In the genomic region with DNA sequence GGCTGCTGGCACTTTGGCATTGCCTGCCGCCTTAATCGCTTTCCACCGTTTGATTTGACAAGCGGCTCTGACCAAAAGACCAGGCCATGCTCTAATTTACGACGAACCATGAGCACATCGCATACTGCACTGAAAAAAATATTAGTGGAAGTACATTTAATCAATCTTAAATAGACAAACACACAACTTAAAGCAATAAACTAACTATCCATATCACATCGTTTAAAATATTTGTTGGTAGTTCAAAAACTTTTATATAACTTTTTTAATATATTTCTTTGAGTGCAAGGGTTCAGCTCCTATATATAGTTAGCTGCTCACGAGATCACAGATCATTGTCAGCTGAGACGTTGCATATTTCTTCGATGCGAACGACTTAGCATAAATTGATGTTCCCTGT, we compare ENCODE assay signal across 2 fruit fly cellular contexts.
TF ChIP-seq lines count a peak whose summit lies in the region.

No protein-coding gene starts in this region.

TF ChIP-seq in whole organism, embryonic, 481 proteins besides CTCF, POLR2A, EP300 and RAD21 (continued from another document and continues in another):
- TF ChIP-seq C15 (GFP tag; IDR thresholded peaks at IDR 0.05; lab: Robert Waterston, UW), result no peak
- TF ChIP-seq ssp (GFP tag; IDR thresholded peaks at IDR 0.05; lab: Robert Waterston, UW), result peak; percentile 45
- peak; percentile 74 for TF ChIP-seq CG12391 (tag; optimal IDR thresholded peaks at IDR 0.05; lab: Kevin White, UChicago)
- TF ChIP-seq maf-S (GFP tag; optimal IDR thresholded peaks at IDR 0.05; lab: Kevin White, UChicago), result peak; percentile 2
- peak; percentile 63 for TF ChIP-seq Nf-YC (tag; optimal IDR thresholded peaks at IDR 0.05; lab: Kevin White, UChicago)
- TF ChIP-seq CG8089 (GFP tag; optimal IDR thresholded peaks at IDR 0.05; lab: Kevin White, UChicago), result no peak
- no peak for TF ChIP-seq CG11560 (tag; IDR thresholded peaks at IDR 0.05; lab: Robert Waterston, UW)
- TF ChIP-seq en (GFP tag; optimal IDR thresholded peaks at IDR 0.05; lab: Kevin White, UChicago), result no peak
- peak; percentile 27 to 48 for TF ChIP-seq Pdp1 (GFP tag; optimal IDR thresholded peaks at IDR 0.05; lab: Kevin White, UChicago)
- no peak for TF ChIP-seq knrl (GFP tag; IDR thresholded peaks at IDR 0.05; lab: Robert Waterston, UW; ENCODE audit: partially characterized antibody)
- TF ChIP-seq Taf1 (GFP tag; IDR thresholded peaks at IDR 0.05; lab: Robert Waterston, UW), result no peak
- TF ChIP-seq Doc3 (GFP tag; IDR thresholded peaks at IDR 0.05; lab: Robert Waterston, UW; ENCODE audit: partially characterized antibody), result no peak
- TF ChIP-seq CG15514 (GFP tag; optimal IDR thresholded peaks at IDR 0.05; lab: Kevin White, UChicago), result peak; percentile 20
- peak; percentile 7 for TF ChIP-seq pb (GFP tag; optimal IDR thresholded peaks at IDR 0.05; lab: Kevin White, UChicago)
- peak; percentile 75 for TF ChIP-seq PHDP (tag; optimal IDR thresholded peaks at IDR 0.05; lab: Kevin White, UChicago)
- peak; percentile 62 for TF ChIP-seq tgo (GFP tag; IDR thresholded peaks at IDR 0.05; lab: Robert Waterston, UW)
- TF ChIP-seq Eip74EF (GFP tag; optimal IDR thresholded peaks at IDR 0.05; lab: Kevin White, UChicago), result peak in 1 of 2 experiments; percentile 67
- peak; percentile 15 for TF ChIP-seq org-1 (GFP tag; optimal IDR thresholded peaks at IDR 0.05; lab: Kevin White, UChicago)
- no peak for TF ChIP-seq exex (tag; optimal IDR thresholded peaks at IDR 0.05; lab: Kevin White, UChicago)
- no peak for TF ChIP-seq CG7745 (tag; optimal IDR thresholded peaks at IDR 0.05; lab: Kevin White, UChicago)
- peak; percentile 35; the same call in 1 of the 2 replicates for TF ChIP-seq sob (GFP tag; IDR thresholded peaks at IDR 0.05; lab: Robert Waterston, UW)
- no peak for TF ChIP-seq toy (GFP tag; IDR thresholded peaks at IDR 0.05; lab: Robert Waterston, UW)
- TF ChIP-seq ATbp (GFP tag; optimal IDR thresholded peaks at IDR 0.05; lab: Kevin White, UChicago), result peak; percentile 61
- TF ChIP-seq odd (GFP tag; optimal IDR thresholded peaks at IDR 0.05; lab: Kevin White, UChicago), result peak; percentile 64
- TF ChIP-seq ttk (GFP tag; IDR thresholded peaks at IDR 0.05; lab: Robert Waterston, UW), result peak; percentile 69
- TF ChIP-seq yki (optimal IDR thresholded peaks at IDR 0.05; lab: Kevin White, UChicago), result no peak
- TF ChIP-seq ems (GFP tag; optimal IDR thresholded peaks at IDR 0.05; lab: Kevin White, UChicago), result peak; percentile 38
- TF ChIP-seq CG11398 (GFP tag; optimal IDR thresholded peaks at IDR 0.05; lab: Kevin White, UChicago), result no peak
- no peak for TF ChIP-seq CG9215 (GFP tag; IDR thresholded peaks at IDR 0.05; lab: Robert Waterston, UW)
- TF ChIP-seq Hr39 (optimal IDR thresholded peaks at IDR 0.05; lab: Kevin White, UChicago), result no peak
- TF ChIP-seq NC2β (GFP tag; optimal IDR thresholded peaks at IDR 0.05; lab: Kevin White, UChicago), result no peak
- peak; percentile 70 for TF ChIP-seq Oli (tag; optimal IDR thresholded peaks at IDR 0.05; lab: Kevin White, UChicago)
- TF ChIP-seq Dek (tag; optimal IDR thresholded peaks at IDR 0.05; lab: Kevin White, UChicago), result no peak
- TF ChIP-seq nmo (GFP tag; optimal IDR thresholded peaks at IDR 0.05; lab: Kevin White, UChicago), result peak; percentile 76
- no peak for TF ChIP-seq tna (GFP tag; IDR thresholded peaks at IDR 0.05; lab: Robert Waterston, UW; ENCODE audit: partially characterized antibody)
- peak; percentile 13 for TF ChIP-seq Mes4 (GFP tag; optimal IDR thresholded peaks at IDR 0.05; lab: Kevin White, UChicago)
- peak; percentile 54 for TF ChIP-seq NfI (GFP tag; optimal IDR thresholded peaks at IDR 0.05; lab: Kevin White, UChicago)
- peak; percentile 60 for TF ChIP-seq CG12071 (GFP tag; optimal IDR thresholded peaks at IDR 0.05; lab: Kevin White, UChicago)
- peak; percentile 50 for TF ChIP-seq CG12219 (GFP tag; optimal IDR thresholded peaks at IDR 0.05; lab: Kevin White, UChicago)
- no peak for TF ChIP-seq repo (GFP tag; optimal IDR thresholded peaks at IDR 0.05; lab: Kevin White, UChicago)
- TF ChIP-seq CG10959 (GFP tag; IDR thresholded peaks at IDR 0.05; lab: Robert Waterston, UW), result no peak
- peak; percentile 63 for TF ChIP-seq az2 (GFP tag; optimal IDR thresholded peaks at IDR 0.05; lab: Kevin White, UChicago)
- no peak for TF ChIP-seq peb (GFP tag; IDR thresholded peaks at IDR 0.05; lab: Robert Waterston, UW)
- no peak for TF ChIP-seq GATAe (GFP tag; conservative IDR thresholded peaks at IDR 0.05; lab: Robert Waterston, UW)
- TF ChIP-seq CG13775 (GFP tag; optimal IDR thresholded peaks at IDR 0.05; lab: Kevin White, UChicago), result peak; percentile 28
- no peak for TF ChIP-seq Doc2 (GFP tag; IDR thresholded peaks at IDR 0.05; lab: Robert Waterston, UW)
- TF ChIP-seq CG11696 (GFP tag; IDR thresholded peaks at IDR 0.05; lab: Robert Waterston, UW), result no peak
- no peak for TF ChIP-seq tll (GFP tag; optimal IDR thresholded peaks at IDR 0.05; lab: Kevin White, UChicago)
- TF ChIP-seq CG9797 (GFP tag; optimal IDR thresholded peaks at IDR 0.05; lab: Kevin White, UChicago), result no peak
- peak; percentile 70 for TF ChIP-seq CG17385 (GFP tag; optimal IDR thresholded peaks at IDR 0.05; lab: Kevin White, UChicago)
- peak; percentile 34 for TF ChIP-seq CG6854 (GFP tag; optimal IDR thresholded peaks at IDR 0.05; lab: Kevin White, UChicago)
- no peak for TF ChIP-seq CG31388 (GFP tag; optimal IDR thresholded peaks at IDR 0.05; lab: Kevin White, UChicago)
- no peak for TF ChIP-seq CG6683 (GFP tag; optimal IDR thresholded peaks at IDR 0.05; lab: Kevin White, UChicago)
- TF ChIP-seq CG10366 (GFP tag; IDR thresholded peaks at IDR 0.05; lab: Robert Waterston, UW), result peak; percentile 65
- no peak for TF ChIP-seq gfzf (GFP tag; optimal IDR thresholded peaks at IDR 0.05; lab: Kevin White, UChicago)
- TF ChIP-seq fu2 (GFP tag; optimal IDR thresholded peaks at IDR 0.05; lab: Kevin White, UChicago), result no peak
- TF ChIP-seq insv (GFP tag; optimal IDR thresholded peaks at IDR 0.05; lab: Kevin White, UChicago), result no peak
- peak; percentile 54 for TF ChIP-seq fd3F (GFP tag; optimal IDR thresholded peaks at IDR 0.05; lab: Kevin White, UChicago)
- TF ChIP-seq CG13287 (GFP tag; IDR thresholded peaks at IDR 0.05; lab: Robert Waterston, UW; ENCODE audit: partially characterized antibody), result no peak
- peak; percentile 6 for TF ChIP-seq HmgZ (tag; optimal IDR thresholded peaks at IDR 0.05; lab: Kevin White, UChicago)
- TF ChIP-seq CG9727 (GFP tag; optimal IDR thresholded peaks at IDR 0.05; lab: Kevin White, UChicago), result peak; percentile 50
- TF ChIP-seq her (GFP tag; optimal IDR thresholded peaks at IDR 0.05; lab: Kevin White, UChicago), result no peak
- TF ChIP-seq BtbVII (GFP tag; optimal IDR thresholded peaks at IDR 0.05; lab: Kevin White, UChicago), result peak; percentile 52
- TF ChIP-seq gro (GFP tag; optimal IDR thresholded peaks at IDR 0.05; lab: Kevin White, UChicago), result no peak
- TF ChIP-seq abd-A (tag; optimal IDR thresholded peaks at IDR 0.05; lab: Kevin White, UChicago), result peak; percentile 24

TF ChIP-seq in whole organism, prepupa, 60 proteins besides CTCF, POLR2A, EP300 and RAD21 (continued from another document):
- TF ChIP-seq lz (GFP tag; optimal IDR thresholded peaks at IDR 0.05; lab: Kevin White, UChicago) (no peak), Ets96B (tag; optimal IDR thresholded peaks at IDR 0.05; lab: Kevin White, UChicago) (no peak), Eip93F (GFP tag; optimal IDR thresholded peaks at IDR 0.05; lab: Kevin White, UChicago) (no peak)
